Fruit fly (Drosophila melanogaster): ENCODE measurements around the gene Gbeta13F.

Gbeta13F gene

DNA sequence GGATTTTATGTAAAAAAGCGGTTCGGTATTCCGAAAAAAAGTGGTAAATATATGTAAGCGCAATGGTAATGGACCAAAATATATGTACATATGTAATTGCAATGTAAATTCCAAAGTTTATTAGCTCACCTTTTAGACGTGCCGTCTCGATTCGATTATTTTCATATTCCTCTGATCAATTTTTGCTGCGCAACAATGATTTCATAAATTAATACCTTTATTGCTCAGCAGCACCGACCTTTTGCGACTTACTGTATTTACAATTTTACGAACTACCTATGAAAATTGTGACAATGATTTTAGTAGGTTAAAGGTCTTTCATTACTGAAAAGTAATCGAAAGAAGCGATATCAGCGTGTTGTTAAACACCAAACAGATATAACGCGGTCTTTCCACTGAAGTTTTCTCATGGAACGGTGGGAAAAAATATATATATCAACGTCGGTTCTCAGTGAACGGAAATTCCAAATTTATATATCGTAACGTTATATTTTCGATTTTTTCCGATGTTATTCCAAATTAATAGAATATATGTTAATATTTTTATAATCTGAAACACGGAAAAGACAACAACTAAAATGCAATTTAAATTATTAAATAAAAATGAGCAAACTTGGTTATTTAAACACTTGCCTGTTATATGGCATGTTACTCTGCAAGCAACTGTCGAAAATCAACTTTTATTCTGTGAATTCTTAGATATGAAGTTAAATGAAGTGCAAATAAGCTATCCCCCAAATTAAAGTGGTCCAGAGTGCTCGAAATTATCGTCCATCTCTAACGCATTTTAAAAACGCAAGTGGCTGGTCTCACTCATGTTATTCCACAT, 30.1 kb downstream of the Gbeta13F start, which contains the start of the genes MSBP and CG15916 (continued):
- TF ChIP-seq lola (GFP tag; optimal IDR thresholded peaks at IDR 0.05) (peak in 2 of 3 experiments; percentile 44 to 85), gt (GFP tag; IDR thresholded peaks at IDR 0.05) (no peak), esg (GFP tag; conservative IDR thresholded peaks at IDR 0.05) (peak; percentile 33; the same call in 1 of the 2 replicates), CG8359 (GFP tag; optimal IDR thresholded peaks at IDR 0.05; ENCODE audit: borderline replicate concordance) (no peak), slbo (GFP tag; IDR thresholded peaks at IDR 0.05) (peak; percentile 55), peb (GFP tag; IDR thresholded peaks at IDR 0.05) (no peak), CG10274 (GFP tag; optimal IDR thresholded peaks at IDR 0.05) (no peak), fd64A (GFP tag; optimal IDR thresholded peaks at IDR 0.05) (no peak), Usf (GFP tag; optimal IDR thresholded peaks at IDR 0.05) (peak; percentile 54), cas (GFP tag; IDR thresholded peaks at IDR 0.05) (no peak), CG18764 (GFP tag; optimal IDR thresholded peaks at IDR 0.05) (no peak), CG10431 (GFP tag; optimal IDR thresholded peaks at IDR 0.05) (peak; percentile 18), CG10267 (tag; optimal IDR thresholded peaks at IDR 0.05) (peak; percentile 70), tna (GFP tag; IDR thresholded peaks at IDR 0.05; ENCODE audit: partially characterized antibody) (no peak), CG17829 (tag; optimal IDR thresholded peaks at IDR 0.05) (peak; percentile 41), CG9437 (GFP tag; optimal IDR thresholded peaks at IDR 0.05) (peak; percentile 55), CG11085 (GFP tag; IDR thresholded peaks at IDR 0.05) (no peak), CkIIα-i1 (GFP tag; IDR thresholded peaks at IDR 0.05) (no peak), CG17802 (tag; optimal IDR thresholded peaks at IDR 0.05) (peak; percentile 59), Hr51 (GFP tag; optimal IDR thresholded peaks at IDR 0.05) (peak in 1 of 2 experiments; percentile 20), CG17385 (GFP tag; optimal IDR thresholded peaks at IDR 0.05) (no peak), pnt (GFP tag; optimal IDR thresholded peaks at IDR 0.05) (no peak), zfh2 (GFP tag; optimal IDR thresholded peaks at IDR 0.05) (no peak), CG7963 (GFP tag; IDR thresholded peaks at IDR 0.05; ENCODE audit: partially characterized antibody) (no peak), chn (GFP tag; optimal IDR thresholded peaks at IDR 0.05) (no peak), shn (GFP tag; optimal IDR thresholded peaks at IDR 0.05) (no peak), NfI (GFP tag; optimal IDR thresholded peaks at IDR 0.05) (no peak), Med (GFP tag) (peak; percentile 53), lbe (GFP tag; optimal IDR thresholded peaks at IDR 0.05) (no peak), CG4707 (GFP tag; optimal IDR thresholded peaks at IDR 0.05) (no peak), CG2678 (tag; optimal IDR thresholded peaks at IDR 0.05) (peak; percentile 58), CG34422 (GFP tag; IDR thresholded peaks at IDR 0.05) (0 out of 3 replicates have a peak, but pooled peaks have one; percentile 14), Side (GFP tag; optimal IDR thresholded peaks at IDR 0.05) (no peak), Lpt (GFP tag; optimal IDR thresholded peaks at IDR 0.05) (no peak), Hsf (GFP tag; optimal IDR thresholded peaks at IDR 0.05) (no peak), sc (optimal IDR thresholded peaks at IDR 0.05) (no peak), sc (GFP tag; optimal IDR thresholded peaks at IDR 0.05) (peak; percentile 8), E2f1 (GFP tag; IDR thresholded peaks at IDR 0.05) (no peak), CG7556 (GFP tag; optimal IDR thresholded peaks at IDR 0.05) (peak; percentile 2), Xbp1 (GFP tag; optimal IDR thresholded peaks at IDR 0.05) (peak; percentile 19), CG13123 (GFP tag; optimal IDR thresholded peaks at IDR 0.05) (no peak), Abd-B (GFP tag; optimal IDR thresholded peaks at IDR 0.05) (no peak), Doc2 (GFP tag; IDR thresholded peaks at IDR 0.05) (no peak), CG2129 (GFP tag; IDR thresholded peaks at IDR 0.05; ENCODE audit: partially characterized antibody) (no peak), toy (GFP tag; IDR thresholded peaks at IDR 0.05) (no peak), CG6175 (GFP tag; IDR thresholded peaks at IDR 0.05) (no peak), rib (GFP tag; IDR thresholded peaks at IDR 0.05) (no peak), ci (GFP tag; IDR thresholded peaks at IDR 0.05) (no peak), CG8924 (tag; optimal IDR thresholded peaks at IDR 0.05) (peak; percentile 27), Atf6 (GFP tag; IDR thresholded peaks at IDR 0.05) (no peak)

Measured in whole organism, embryonic.